Fruit fly (Drosophila melanogaster) whole organism, wandering third instar larva: ENCODE results near the gene CG44006.

ENCODE experiments used
- CrebA ChIP-seq: fragments of 200-800 bp; sonication (Bioruptor generic); optimal IDR thresholded peaks from 2 replicates; lab custom pipeline; 2016; ENCODE audit warnings: missing biosample characterization, mild to moderate bottlenecking, missing genetic modification characterization, borderline replicate concordance
- Dif ChIP-seq: fragments of 200-275, 200-300 bp; sonication (Bioruptor generic); optimal IDR thresholded peaks from 2 replicates; lab custom pipeline; 2018; ENCODE audit warnings: missing biosample characterization, missing genetic modification characterization; ENCODE audit not compliant: partially characterized antibody
- Hnf4 ChIP-seq: fragments of 200-800 bp; sonication (Bioruptor generic); optimal IDR thresholded peaks from 2 replicates; lab custom pipeline; 2016; ENCODE audit warnings: missing biosample characterization, mild to moderate bottlenecking, missing genetic modification characterization
- Jra ChIP-seq: sonication (Bioruptor generic); optimal IDR thresholded peaks from 2 replicates; lab custom pipeline; 2016; ENCODE audit warnings: missing biosample characterization, missing genetic modification characterization
- Mio ChIP-seq: sonication (Bioruptor generic); optimal IDR thresholded peaks from 2 replicates; lab custom pipeline; 2016; ENCODE audit warnings: missing biosample characterization, missing genetic modification characterization
- Myc ChIP-seq: fragments of >200 bp; optimal IDR thresholded peaks from 2 replicates; lab custom pipeline; 2017
- OdsH ChIP-seq: fragments of 200-800 bp; sonication (Bioruptor generic); optimal IDR thresholded peaks from 2 replicates; lab custom pipeline; 2016; ENCODE audit warnings: missing biosample characterization, mild to moderate bottlenecking, missing genetic modification characterization
- Rel ChIP-seq, 2 experiments: fragments of 200-800 bp; sonication (Bioruptor generic) in 1 of 2; optimal IDR thresholded peaks; 2 replicates in 1 of 2; 3 replicates in 1 of 2; lab custom pipeline; 2016 to 2019; ENCODE audit warnings: mild to moderate bottlenecking in 2 of 2, missing biosample characterization in 2 of 2, missing genetic modification characterization in 2 of 2, moderate library complexity in 1 of 2
- Sp1 ChIP-seq: fragments of 200-800 bp; sonication (Bioruptor generic); optimal IDR thresholded peaks from 3 replicates; lab custom pipeline; 2019; ENCODE audit warnings: missing biosample characterization, mild to moderate bottlenecking, missing genetic modification characterization, moderate library complexity
- Vsx2 ChIP-seq: fragments of 200-300, 225-300 bp; sonication (Bioruptor generic); optimal IDR thresholded peaks from 2 replicates; lab custom pipeline; 2018; ENCODE audit warnings: missing biosample characterization, missing genetic modification characterization; ENCODE audit not compliant: partially characterized antibody
- br ChIP-seq: fragments of 200-800 bp; sonication (Bioruptor generic); optimal IDR thresholded peaks from 2 replicates; lab custom pipeline; 2016; ENCODE audit warnings: missing biosample characterization, missing genetic modification characterization
- brk ChIP-seq: fragments of 200-800 bp; sonication (Bioruptor generic); optimal IDR thresholded peaks from 2 replicates; lab custom pipeline; 2016; ENCODE audit warnings: missing biosample characterization, mild to moderate bottlenecking, missing genetic modification characterization
- dsf ChIP-seq: sonication (Bioruptor generic); optimal IDR thresholded peaks from 2 replicates; lab custom pipeline; 2016; ENCODE audit warnings: missing biosample characterization, missing genetic modification characterization, borderline replicate concordance
- fru ChIP-seq: fragments of 200-800 bp; sonication (Bioruptor generic); optimal IDR thresholded peaks from 3 replicates; lab custom pipeline; 2016; ENCODE audit warnings: missing biosample characterization, mild to moderate bottlenecking, missing genetic modification characterization
- jim ChIP-seq: fragments of 175-275, 200-325 bp; sonication (Bioruptor generic); optimal IDR thresholded peaks from 2 replicates; lab custom pipeline; 2016; ENCODE audit warnings: missing biosample characterization, mild to moderate bottlenecking, missing genetic modification characterization
- lola ChIP-seq: fragments of >200 bp; optimal IDR thresholded peaks from 2 replicates; lab custom pipeline; 2017; ENCODE audit warnings: missing biosample characterization, missing genetic modification characterization
- psq ChIP-seq: fragments of 200-800 bp; sonication (Bioruptor generic); optimal IDR thresholded peaks from 3 replicates; lab custom pipeline; 2017; ENCODE audit warnings: missing biosample characterization, mild to moderate bottlenecking, missing genetic modification characterization, moderate library complexity
- usp ChIP-seq: fragments of >200 bp; optimal IDR thresholded peaks from 2 replicates; lab custom pipeline; 2017; ENCODE audit warnings: missing biosample characterization, missing genetic modification characterization
- woc ChIP-seq: sonication (Bioruptor generic); optimal IDR thresholded peaks from 2 replicates; lab custom pipeline; 2016; ENCODE audit warnings: missing biosample characterization, mild to moderate bottlenecking, missing genetic modification characterization

The CG44006 gene

DNA sequence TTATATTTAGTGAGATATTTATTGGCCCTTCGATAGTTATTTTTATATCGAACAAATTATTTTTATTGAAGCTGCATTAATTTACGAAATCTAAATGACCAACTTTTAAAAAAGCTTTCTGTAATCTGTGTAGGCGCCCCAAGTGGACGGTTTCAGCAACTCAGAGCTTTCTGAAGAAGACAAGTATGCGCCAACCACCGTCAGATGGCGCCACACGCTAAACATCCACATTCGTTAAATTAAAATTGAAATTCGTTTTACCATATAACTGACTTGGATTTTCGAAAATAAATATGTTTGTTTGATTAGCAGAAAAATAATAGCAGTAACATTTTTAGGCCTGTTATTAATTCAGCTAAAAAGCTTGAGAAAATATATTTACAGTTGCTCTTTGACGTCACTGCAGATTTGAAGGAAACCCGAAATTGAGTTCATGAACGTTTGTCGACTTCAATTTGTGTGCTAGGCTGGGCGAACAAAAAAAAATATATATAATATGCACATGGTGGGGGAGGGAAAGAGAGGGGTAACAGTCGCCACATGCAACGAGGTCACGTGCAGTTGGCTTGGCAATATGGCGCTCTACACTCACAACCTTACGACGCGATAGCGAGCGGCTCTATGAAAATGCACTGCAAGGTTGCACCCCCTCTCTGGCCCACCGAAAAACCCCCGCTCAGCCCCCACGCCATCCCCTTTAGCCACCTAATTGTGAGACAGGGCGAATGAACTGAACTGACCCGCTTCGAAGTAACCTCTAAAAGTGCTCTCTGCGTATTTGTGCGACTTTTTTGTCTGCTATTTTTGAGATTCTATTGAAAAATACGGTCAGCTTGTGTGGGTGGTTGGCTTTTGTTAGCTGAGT lies 50.1 kb downstream of the CG44006 start (continued):
- TF ChIP-seq Myc (lab: Kevin White, UChicago) = no peak
- TF ChIP-seq lola (GFP tag; lab: Kevin White, UChicago) = no peak
- no peak for TF ChIP-seq usp (GFP tag; lab: Kevin White, UChicago)
- no peak for TF ChIP-seq CrebA (GFP tag; lab: Kevin White, UChicago)

dm6 chr3L:18018988-18019387 lies 51.0 kb downstream of the CG44006 start:
- TF ChIP-seq Sp1 = peak; percentile 57
- no peak for TF ChIP-seq Rel (GFP tag; optimal IDR thresholded peaks at IDR 0.05; lab: Kevin White, UChicago)
- TF ChIP-seq Rel (tag; optimal IDR thresholded peaks at IDR 0.05; lab: Kevin White, UChicago) = no peak
- TF ChIP-seq CrebA (GFP tag; lab: Kevin White, UChicago) = peak; percentile 68
- no peak for TF ChIP-seq br (GFP tag; lab: Kevin White, UChicago)
- no peak for TF ChIP-seq jim (GFP tag; lab: Kevin White, UChicago)
- TF ChIP-seq Jra (GFP tag; lab: Kevin White, UChicago) = peak; percentile 33
- peak; percentile 14 for TF ChIP-seq woc (GFP tag; lab: Kevin White, UChicago)
- TF ChIP-seq brk = peak; percentile 30
- no peak for TF ChIP-seq Mio (GFP tag; lab: Kevin White, UChicago)
- peak; percentile 97 for TF ChIP-seq psq
- TF ChIP-seq Dif (GFP tag; lab: Kevin White, UChicago) = peak; percentile 11
- TF ChIP-seq fru (GFP tag; lab: Kevin White, UChicago) = no peak
- TF ChIP-seq Hnf4 (GFP tag; lab: Kevin White, UChicago) = no peak
- peak; percentile 33 for TF ChIP-seq Vsx2 (GFP tag; lab: Kevin White, UChicago)
- no peak for TF ChIP-seq dsf
- TF ChIP-seq OdsH (GFP tag; lab: Kevin White, UChicago) = no peak
